Fruit fly (Drosophila melanogaster): Measurements from ENCODE around the gene Btk.

DNA sequence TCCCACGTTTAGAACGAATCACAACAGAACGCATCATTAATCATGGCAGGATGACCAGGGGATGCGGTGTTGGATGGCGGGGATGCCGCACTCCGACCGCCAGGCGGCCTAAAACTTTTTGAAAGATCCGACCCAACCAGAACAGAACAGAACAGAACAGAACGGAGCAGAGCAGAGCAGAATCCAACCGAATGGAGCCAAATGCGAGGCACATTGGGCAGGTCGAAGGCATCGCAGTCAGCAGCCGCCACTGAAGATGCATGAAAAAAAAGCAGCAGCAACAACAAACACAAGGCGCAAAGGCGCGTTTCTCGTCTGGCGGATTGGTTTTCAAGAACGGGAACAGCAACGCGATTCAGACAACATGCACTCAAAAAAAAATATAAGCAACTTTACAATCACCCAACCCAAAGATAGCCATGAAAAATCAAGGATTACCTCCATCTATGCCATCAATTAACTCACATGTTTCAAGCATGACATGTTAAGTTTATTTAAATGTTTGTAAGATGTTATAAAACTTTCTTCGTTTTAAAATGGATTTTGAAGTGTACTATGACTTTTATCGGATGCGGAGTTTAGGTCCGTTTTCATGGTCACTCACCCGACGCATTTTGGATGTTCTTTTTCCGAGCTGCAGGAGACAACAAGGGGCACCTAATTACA, 21.3 kb downstream of the Btk start:
- TF ChIP-seq CG8478 (optimal IDR thresholded peaks at IDR 0.05), result no peak
- no peak for TF ChIP-seq CTCF (optimal IDR thresholded peaks at IDR 0.05)

Measured in S2 (cell line).